Fruit fly (Drosophila melanogaster): Measurements from ENCODE around the gene CG13599.

CG13599 gene

dm6 chr3R:23938564-23939122 is 7.2 kb downstream of the CG13599 start (continued):
- TF ChIP-seq chm (GFP tag; IDR thresholded peaks at IDR 0.05) (0 out of 2 replicates have a peak, but pooled peaks have one; percentile 12), gt (GFP tag; IDR thresholded peaks at IDR 0.05) (no peak), gsb-n (tag; optimal IDR thresholded peaks at IDR 0.05) (no peak), Dfd (GFP tag; optimal IDR thresholded peaks at IDR 0.05) (no peak), CG13424 (tag; optimal IDR thresholded peaks at IDR 0.05) (no peak), GATAe (GFP tag; conservative IDR thresholded peaks at IDR 0.05) (peak; percentile 25; the same call in 1 of the 2 replicates), CG12071 (GFP tag; optimal IDR thresholded peaks at IDR 0.05) (peak; percentile 19), stc (GFP tag; IDR thresholded peaks at IDR 0.05) (no peak), h (optimal IDR thresholded peaks at IDR 0.05) (no peak), CG9876 (GFP tag; optimal IDR thresholded peaks at IDR 0.05) (no peak), cwo (GFP tag; optimal IDR thresholded peaks at IDR 0.05) (peak; percentile 39), CG31388 (GFP tag; optimal IDR thresholded peaks at IDR 0.05) (no peak), CG8924 (tag; optimal IDR thresholded peaks at IDR 0.05) (no peak), Opbp (GFP tag; IDR thresholded peaks at IDR 0.05; ENCODE audit: partially characterized antibody) (no peak), wor (GFP tag; IDR thresholded peaks at IDR 0.05) (no peak), HLH4C (GFP tag; IDR thresholded peaks at IDR 0.05; ENCODE audit: partially characterized antibody) (no peak), Hr3 (GFP tag; optimal IDR thresholded peaks at IDR 0.05) (no peak), pita (GFP tag; optimal IDR thresholded peaks at IDR 0.05) (no peak), CG4820 (GFP tag; optimal IDR thresholded peaks at IDR 0.05) (no peak), zf30C (GFP tag; optimal IDR thresholded peaks at IDR 0.05) (no peak), CG14860 (GFP tag; IDR thresholded peaks at IDR 0.05; ENCODE audit: partially characterized antibody) (no peak), CG11560 (tag; IDR thresholded peaks at IDR 0.05) (no peak), CG17385 (GFP tag; optimal IDR thresholded peaks at IDR 0.05) (peak; percentile 28), CG16863 (GFP tag; optimal IDR thresholded peaks at IDR 0.05) (no peak), CG42726 (GFP tag; IDR thresholded peaks at IDR 0.05; ENCODE audit: partially characterized antibody) (no peak), CG30431 (GFP tag; optimal IDR thresholded peaks at IDR 0.05) (no peak), gsb (GFP tag; IDR thresholded peaks at IDR 0.05) (no peak), Hey (tag; optimal IDR thresholded peaks at IDR 0.05) (no peak), Usf (GFP tag; optimal IDR thresholded peaks at IDR 0.05) (no peak), CG2678 (tag; optimal IDR thresholded peaks at IDR 0.05) (peak; percentile 3), CG10543 (GFP tag; optimal IDR thresholded peaks at IDR 0.05) (peak; percentile 34), zfh1 (GFP tag; IDR thresholded peaks at IDR 0.05) (no peak), odd (GFP tag; optimal IDR thresholded peaks at IDR 0.05) (no peak), Neu2 (GFP tag; optimal IDR thresholded peaks at IDR 0.05; ENCODE audit: borderline replicate concordance) (no peak), CG13624 (GFP tag; optimal IDR thresholded peaks at IDR 0.05) (no peak), CHES-1-like (GFP tag; optimal IDR thresholded peaks at IDR 0.05) (no peak), CG8290 (GFP tag; optimal IDR thresholded peaks at IDR 0.05) (no peak), CG8290 (tag; optimal IDR thresholded peaks at IDR 0.05) (no peak), crp (GFP tag; optimal IDR thresholded peaks at IDR 0.05) (no peak), Elba2 (GFP tag; optimal IDR thresholded peaks at IDR 0.05) (no peak), CG30403 (GFP tag; optimal IDR thresholded peaks at IDR 0.05) (no peak), ash1 (GFP tag; optimal IDR thresholded peaks at IDR 0.05) (no peak), Aef1 (GFP tag; IDR thresholded peaks at IDR 0.05) (no peak), Blimp-1 (GFP tag; optimal IDR thresholded peaks at IDR 0.05) (no peak), E2f2 (GFP tag; IDR thresholded peaks at IDR 0.05) (peak; percentile 13; the same call in 1 of the 2 replicates), CG13123 (GFP tag; optimal IDR thresholded peaks at IDR 0.05) (no peak)
